Fruit fly (Drosophila melanogaster) whole organism, embryonic: ENCODE results near the gene shv.
A peak's percentile ranks its signal among the peaks of the same experiment; 100 is the strongest.

Experiments used
- Abd-B ChIP-seq: fragments of 200-800 bp; sonication (Bioruptor generic); optimal IDR thresholded peaks from 2 replicates; lab custom pipeline; 2018; ENCODE audit warnings: missing biosample characterization, mild to moderate bottlenecking, missing genetic modification characterization, moderate library complexity
- CG10565 ChIP-seq: fragments of 200-800 bp; sonication (Bioruptor generic); optimal IDR thresholded peaks from 3 replicates; lab custom pipeline; 2016; ENCODE audit warnings: missing biosample characterization, mild to moderate bottlenecking, missing genetic modification characterization
- CG12155 ChIP-seq: fragments of 200-800 bp; sonication (Bioruptor generic); optimal IDR thresholded peaks from 3 replicates; lab custom pipeline; 2016; ENCODE audit warnings: missing biosample characterization, missing genetic modification characterization
- CG14860 ChIP-seq: fragments of 200-800 bp; sonication (Bioruptor generic); IDR thresholded peaks from 3 replicates; pipeline ENCODE4 v1.3.6; 2022; ENCODE audit warnings: missing biosample characterization, missing genetic modification characterization; ENCODE audit not compliant: partially characterized antibody
- CG15073 ChIP-seq: fragments of 200-800 bp; sonication (Bioruptor generic); optimal IDR thresholded peaks from 2 replicates; lab custom pipeline; 2016; ENCODE audit warnings: missing biosample characterization, missing genetic modification characterization
- CG15696 ChIP-seq: fragments of 200-800 bp; sonication (Bioruptor generic); optimal IDR thresholded peaks from 2 replicates; lab custom pipeline; 2019; ENCODE audit warnings: missing biosample characterization, mild to moderate bottlenecking, missing genetic modification characterization, moderate library complexity
- CG1647 ChIP-seq: fragments of 200-800 bp; sonication (Bioruptor generic); optimal IDR thresholded peaks from 3 replicates; lab custom pipeline; 2016; ENCODE audit warnings: missing biosample characterization, missing genetic modification characterization
- CG17612 ChIP-seq: fragments of 200-800 bp; sonication (Bioruptor generic); IDR thresholded peaks from 2 replicates; pipeline ENCODE4 v1.3.6; 2022; ENCODE audit warnings: missing biosample characterization, missing genetic modification characterization
- CG18476 ChIP-seq: fragments of 200-800 bp; sonication (Bioruptor generic); optimal IDR thresholded peaks from 2 replicates; lab custom pipeline; 2016; ENCODE audit warnings: missing biosample characterization, mild to moderate bottlenecking, missing genetic modification characterization
- CG2202 ChIP-seq: fragments of 200-800 bp; sonication (Bioruptor generic); optimal IDR thresholded peaks from 2 replicates; lab custom pipeline; 2018; ENCODE audit warnings: missing biosample characterization, mild to moderate bottlenecking, missing genetic modification characterization
- CG32772 ChIP-seq: fragments of 200-800 bp; sonication (Bioruptor generic); IDR thresholded peaks from 2 replicates; pipeline ENCODE4 v1.3.6; 2022; ENCODE audit warnings: missing biosample characterization, missing genetic modification characterization
- CG42726 ChIP-seq: fragments of 200-800 bp; sonication (Bioruptor generic); IDR thresholded peaks from 2 replicates; pipeline ENCODE4 v1.3.6; 2022; ENCODE audit warnings: missing biosample characterization, missing genetic modification characterization; ENCODE audit not compliant: partially characterized antibody
- CG4282 ChIP-seq: fragments of 200-800 bp; sonication (Bioruptor generic); optimal IDR thresholded peaks from 2 replicates; lab custom pipeline; 2016; ENCODE audit warnings: missing biosample characterization, missing genetic modification characterization
- CG4424 ChIP-seq: fragments of 200-800 bp; sonication (Bioruptor generic); optimal IDR thresholded peaks from 3 replicates; lab custom pipeline; 2016; ENCODE audit warnings: missing biosample characterization, missing genetic modification characterization
- CG4617 ChIP-seq: fragments of 200-800 bp; sonication (Bioruptor generic); optimal IDR thresholded peaks from 3 replicates; lab custom pipeline; 2016; ENCODE audit warnings: missing biosample characterization, missing genetic modification characterization, borderline replicate concordance
- CG7271 ChIP-seq: fragments of 200-800 bp; sonication (Bioruptor generic); optimal IDR thresholded peaks from 2 replicates; lab custom pipeline; 2018; ENCODE audit warnings: missing biosample characterization, mild to moderate bottlenecking, missing genetic modification characterization, moderate library complexity
- CG7357 ChIP-seq: fragments of 200-800 bp; sonication (Bioruptor generic); IDR thresholded peaks from 3 replicates; pipeline ENCODE4 v1.3.6; 2022; ENCODE audit warnings: missing biosample characterization, missing genetic modification characterization
- CG7928 ChIP-seq: fragments of 200-800 bp; sonication (Bioruptor generic); optimal IDR thresholded peaks from 2 replicates; lab custom pipeline; 2017; ENCODE audit warnings: missing biosample characterization, mild to moderate bottlenecking, missing genetic modification characterization
- CG8765 ChIP-seq: fragments of 200-800 bp; sonication (Bioruptor generic); IDR thresholded peaks from 2 replicates; pipeline ENCODE4 v1.3.6; 2022; ENCODE audit warnings: missing biosample characterization, missing genetic modification characterization
- CG8924 ChIP-seq: fragments of 200-800 bp; optimal IDR thresholded peaks from 3 replicates; lab custom pipeline; 2019; ENCODE audit warnings: missing biosample characterization, mild to moderate bottlenecking, missing genetic modification characterization, moderate library complexity
- Dad ChIP-seq: fragments of 200-800 bp; sonication (Bioruptor generic); optimal IDR thresholded peaks from 3 replicates; lab custom pipeline; 2016; ENCODE audit warnings: missing biosample characterization, missing genetic modification characterization
- Dek ChIP-seq: fragments of 200-800 bp; sonication (Bioruptor generic); optimal IDR thresholded peaks from 3 replicates; lab custom pipeline; 2019; ENCODE audit warnings: missing biosample characterization, mild to moderate bottlenecking, missing genetic modification characterization, moderate library complexity
- Doc2 ChIP-seq: fragments of 200-800 bp; sonication (Bioruptor generic); IDR thresholded peaks from 2 replicates; pipeline ENCODE4 v1.3.6; 2022; ENCODE audit warnings: missing biosample characterization, missing genetic modification characterization
- Fer3 ChIP-seq: fragments of 200-800 bp; sonication (Bioruptor generic); optimal IDR thresholded peaks from 2 replicates; lab custom pipeline; 2018; ENCODE audit warnings: missing biosample characterization, mild to moderate bottlenecking, missing genetic modification characterization, moderate library complexity
- Gug ChIP-seq: fragments of 200-800 bp; sonication (Bioruptor generic); IDR thresholded peaks from 4 replicates; pipeline ENCODE4 v1.3.6; 2022; ENCODE audit warnings: missing biosample characterization, missing genetic modification characterization
- Hr51 ChIP-seq, 2 experiments: fragments of 200-800 bp; sonication (Bioruptor generic); optimal IDR thresholded peaks; 2 replicates in 1 of 2; 3 replicates in 1 of 2; lab custom pipeline; 2016 to 2018; ENCODE audit warnings: missing biosample characterization in 2 of 2, missing genetic modification characterization in 2 of 2, mild to moderate bottlenecking in 1 of 2, moderate library complexity in 1 of 2
- MESR4 ChIP-seq: fragments of 200-800 bp; sonication (Bioruptor generic); optimal IDR thresholded peaks from 2 replicates; lab custom pipeline; 2018; ENCODE audit warnings: missing biosample characterization, mild to moderate bottlenecking, missing genetic modification characterization, moderate library complexity
- MTF-1 ChIP-seq: fragments of 200-800 bp; sonication (Bioruptor generic); optimal IDR thresholded peaks from 2 replicates; lab custom pipeline; 2018; ENCODE audit warnings: missing biosample characterization, mild to moderate bottlenecking, missing genetic modification characterization, borderline replicate concordance
- Max ChIP-seq: fragments of 200-800 bp; sonication (Bioruptor generic); optimal IDR thresholded peaks from 2 replicates; lab custom pipeline; 2016; ENCODE audit warnings: missing biosample characterization, mild to moderate bottlenecking, missing genetic modification characterization
- Myb ChIP-seq: fragments of 200-800 bp; sonication (Bioruptor generic); optimal IDR thresholded peaks from 2 replicates; lab custom pipeline; 2016; ENCODE audit warnings: missing biosample characterization, missing genetic modification characterization
- Nf-YC ChIP-seq: fragments of 200-800 bp; optimal IDR thresholded peaks from 3 replicates; lab custom pipeline; 2019; ENCODE audit warnings: missing biosample characterization, mild to moderate bottlenecking, missing genetic modification characterization, moderate library complexity
- Oli ChIP-seq: fragments of 200-800 bp; sonication (Bioruptor generic); optimal IDR thresholded peaks from 2 replicates; lab custom pipeline; 2018; ENCODE audit warnings: missing biosample characterization, mild to moderate bottlenecking, missing genetic modification characterization, moderate library complexity
- Pdp1 ChIP-seq, 2 experiments: fragments of 200-800 bp; sonication (Bioruptor generic); optimal IDR thresholded peaks; 3 replicates each; lab custom pipeline; 2016; ENCODE audit warnings: missing biosample characterization in 2 of 2, missing genetic modification characterization in 2 of 2, mild to moderate bottlenecking in 1 of 2, moderate library complexity in 1 of 2
- Ssrp ChIP-seq: fragments of 200-800 bp; sonication (Bioruptor generic); optimal IDR thresholded peaks from 2 replicates; lab custom pipeline; 2018; ENCODE audit warnings: missing biosample characterization, mild to moderate bottlenecking, missing genetic modification characterization, moderate library complexity
- Vsx1 ChIP-seq: fragments of 200-800 bp; sonication (Bioruptor generic); optimal IDR thresholded peaks from 2 replicates; lab custom pipeline; 2017; ENCODE audit warnings: missing biosample characterization, mild to moderate bottlenecking, missing genetic modification characterization, missing genetic modification reagents
- ash1 ChIP-seq: fragments of 200-800 bp; sonication (Bioruptor generic); optimal IDR thresholded peaks from 2 replicates; lab custom pipeline; 2018; ENCODE audit warnings: missing biosample characterization, mild to moderate bottlenecking, missing genetic modification characterization
- az2 ChIP-seq: fragments of 200-800 bp; sonication (Bioruptor generic); optimal IDR thresholded peaks from 3 replicates; lab custom pipeline; 2016; ENCODE audit warnings: missing biosample characterization, missing genetic modification characterization
- cad ChIP-seq: fragments of >200 bp; optimal IDR thresholded peaks from 2 replicates; lab custom pipeline; 2017; ENCODE audit warnings: missing biosample characterization, missing genetic modification characterization
- chn ChIP-seq: fragments of 200-800 bp; sonication (Bioruptor generic); optimal IDR thresholded peaks from 2 replicates; lab custom pipeline; 2016; ENCODE audit warnings: missing biosample characterization, missing genetic modification characterization
- dm ChIP-seq: fragments of 200-800 bp; sonication (Bioruptor generic); optimal IDR thresholded peaks from 3 replicates; lab custom pipeline; 2016; ENCODE audit warnings: missing biosample characterization, missing genetic modification characterization
- en ChIP-seq: fragments of 200-800 bp; sonication (Bioruptor generic); optimal IDR thresholded peaks from 2 replicates; lab custom pipeline; 2016; ENCODE audit warnings: missing biosample characterization, missing genetic modification characterization
- ind ChIP-seq: fragments of 200-800 bp; sonication (Bioruptor generic); optimal IDR thresholded peaks from 3 replicates; lab custom pipeline; 2016; ENCODE audit warnings: missing biosample characterization, missing genetic modification characterization
- kni ChIP-seq: fragments of 200-800 bp; sonication (Bioruptor generic); optimal IDR thresholded peaks from 3 replicates; lab custom pipeline; 2017; ENCODE audit warnings: mild to moderate bottlenecking, missing biosample characterization, missing genetic modification reagents, missing genetic modification characterization
- pfk ChIP-seq: fragments of 200-800 bp; sonication (Bioruptor generic); optimal IDR thresholded peaks from 2 replicates; lab custom pipeline; 2018; ENCODE audit warnings: missing biosample characterization, mild to moderate bottlenecking, missing genetic modification characterization, moderate library complexity
- repo ChIP-seq: fragments of 200-800 bp; sonication (Bioruptor generic); optimal IDR thresholded peaks from 2 replicates; lab custom pipeline; 2016; ENCODE audit warnings: missing biosample characterization, missing genetic modification characterization
- scrt ChIP-seq: fragments of 200-800 bp; sonication (Bioruptor generic); optimal IDR thresholded peaks from 2 replicates; lab custom pipeline; 2018; ENCODE audit warnings: missing biosample characterization, mild to moderate bottlenecking, missing genetic modification characterization, moderate library complexity
- sim ChIP-seq: fragments of 200-800 bp; sonication (Bioruptor generic); IDR thresholded peaks from 2 replicates; pipeline ENCODE4 v1.3.6; 2022; ENCODE audit warnings: missing biosample characterization, missing genetic modification characterization
- sisA ChIP-seq: fragments of 200-800 bp; sonication (Bioruptor generic); IDR thresholded peaks from 2 replicates; pipeline ENCODE4 v1.3.6; 2022; ENCODE audit warnings: missing biosample characterization, missing genetic modification characterization
- twi ChIP-seq: fragments of 200-800 bp; optimal IDR thresholded peaks from 2 replicates; lab custom pipeline; 2019; ENCODE audit warnings: missing biosample characterization, mild to moderate bottlenecking, missing genetic modification characterization, moderate library complexity
- zen ChIP-seq: fragments of 200-800 bp; sonication (Bioruptor generic); optimal IDR thresholded peaks from 3 replicates; lab custom pipeline; 2018; ENCODE audit warnings: missing biosample characterization, mild to moderate bottlenecking, missing genetic modification characterization, moderate library complexity

Gene shv

DNA sequence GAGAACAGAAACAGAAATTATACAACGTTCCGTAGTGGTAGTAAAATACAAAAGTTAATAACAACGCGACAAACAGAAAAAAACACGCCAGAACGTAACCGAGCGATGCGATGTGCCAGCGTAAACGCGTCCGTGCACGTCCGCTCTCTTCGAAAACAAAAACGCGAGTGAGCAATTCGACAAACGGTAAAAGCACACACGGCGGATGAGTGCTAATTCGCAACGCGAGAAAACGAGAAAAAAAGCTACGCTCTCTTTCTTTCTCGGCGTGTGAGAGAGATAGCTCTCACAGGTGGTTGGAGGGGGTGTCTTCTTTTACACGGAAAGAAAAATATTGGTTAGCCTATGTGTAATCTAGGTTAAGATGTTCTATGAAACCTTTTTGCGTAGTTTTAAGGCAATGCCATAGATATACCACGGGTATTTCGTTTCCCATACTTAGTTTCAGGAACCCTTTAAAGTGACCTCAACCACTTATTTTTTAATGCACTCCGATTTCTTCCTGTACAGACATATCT, 19.2 kb downstream of the shv start, which contains the start of gene CG4297 (continued):
- TF ChIP-seq Fer3 (peak; percentile 93), ash1 (peak; percentile 75), Nf-YC (tag; lab: Kevin White, UChicago) (peak; percentile 76), CG8765 (no peak), Doc2 (GFP tag; lab: Robert Waterston, UW) (no peak), CG14860 (GFP tag; lab: Robert Waterston, UW) (no peak), CG7357 (GFP tag; lab: Robert Waterston, UW) (peak; percentile 86), Vsx1 (GFP tag; lab: Kevin White, UChicago) (peak; percentile 88), CG4617 (GFP tag; lab: Kevin White, UChicago) (peak; percentile 70), repo (GFP tag; lab: Kevin White, UChicago) (peak; percentile 94), sim (GFP tag; lab: Robert Waterston, UW) (no peak), Myb (GFP tag; lab: Kevin White, UChicago) (peak; percentile 82), CG8924 (tag; lab: Kevin White, UChicago) (peak; percentile 93), Oli (tag; lab: Kevin White, UChicago) (peak; percentile 93), CG1647 (GFP tag; lab: Kevin White, UChicago) (peak; percentile 89), CG15073 (GFP tag; lab: Kevin White, UChicago) (peak; percentile 68), CG17612 (GFP tag; lab: Robert Waterston, UW) (no peak), scrt (GFP tag; lab: Kevin White, UChicago) (peak; percentile 99), CG4424 (GFP tag; lab: Kevin White, UChicago) (peak; percentile 94), kni (peak; percentile 55), ind (GFP tag; lab: Kevin White, UChicago) (peak; percentile 94), CG12155 (GFP tag; lab: Kevin White, UChicago) (peak; percentile 86), Abd-B (peak; percentile 79), CG10565 (peak; percentile 70), Max (GFP tag; lab: Kevin White, UChicago) (peak; percentile 92), sisA (GFP tag; lab: Robert Waterston, UW) (no peak), chn (GFP tag; lab: Kevin White, UChicago) (peak; percentile 94), CG2202 (peak; percentile 80), Ssrp (peak; percentile 87), zen (tag; lab: Kevin White, UChicago) (peak; percentile 71), dm (GFP tag; lab: Kevin White, UChicago) (peak; percentile 84), CG7271 (tag; lab: Kevin White, UChicago) (no peak), CG4282 (peak; percentile 91), Gug (peak; percentile 91), CG18476 (peak; percentile 84), Dad (peak; percentile 94), Pdp1 (GFP tag; optimal IDR thresholded peaks at IDR 0.05; lab: Kevin White, UChicago) (peak; percentile 88 to 93), cad (no peak), en (GFP tag; lab: Kevin White, UChicago) (peak; percentile 88), CG7928 (GFP tag; lab: Kevin White, UChicago) (peak; percentile 65), pfk (no peak), twi (tag; lab: Kevin White, UChicago) (peak; percentile 73), MESR4 (GFP tag; lab: Kevin White, UChicago) (peak; percentile 41), CG42726 (no peak), CG15696 (tag; lab: Kevin White, UChicago) (peak; percentile 59), MTF-1 (peak; percentile 88), CG32772 (GFP tag; lab: Robert Waterston, UW) (no peak), az2 (GFP tag; lab: Kevin White, UChicago) (peak; percentile 94), Hr51 (GFP tag; optimal IDR thresholded peaks at IDR 0.05; lab: Kevin White, UChicago) (peak; percentile 86 to 94), Dek (tag; lab: Kevin White, UChicago) (peak; percentile 91)
